Worm (Caenorhabditis elegans) whole organism, L4/young adult: Measurements from ENCODE around the gene F53F1.4.

ENCODE experiments used
- W03F9.2 ChIP-seq: fragments of 150-350 bp; optimal IDR thresholded peaks from 2 replicates; lab custom pipeline; 2014; ENCODE audit warnings: missing biosample characterization, missing genetic modification characterization
- dao-5 ChIP-seq: sonication (generic microtip); optimal IDR thresholded peaks from 2 replicates; lab custom pipeline; 2016; ENCODE audit warnings: missing genotype, missing genetic modification characterization, moderate library complexity, missing compliant biosample characterization
- him-1 ChIP-seq: sonication (generic microtip); optimal IDR thresholded peaks from 2 replicates; lab custom pipeline; 2016; ENCODE audit warnings: missing genotype, missing genetic modification reagents, missing genetic modification characterization, missing compliant biosample characterization

Gene F53F1.4

ce11 chrV:13387472-13387871 lies 23.4 kb upstream of the F53F1.4 start:
- no peak for TF ChIP-seq W03F9.2 (tag; lab: Kevin White, UChicago)
- no peak for TF ChIP-seq dao-5
- no peak for TF ChIP-seq him-1

ce11 chrV:13388961-13389360 lies 21.9 kb upstream of the F53F1.4 start:
- TF ChIP-seq him-1 (no peak), W03F9.2 (tag; lab: Kevin White, UChicago) (no peak), dao-5 (no peak)

ce11 chrV:13389454-13389853 lies 21.4 kb upstream of the F53F1.4 start:
- no peak for TF ChIP-seq dao-5
- TF ChIP-seq W03F9.2 (tag; lab: Kevin White, UChicago) = no peak
- TF ChIP-seq him-1 = no peak

ce11 chrV:13390936-13391335 lies 19.9 kb upstream of the F53F1.4 start:
- TF ChIP-seq W03F9.2 (tag; lab: Kevin White, UChicago) (no peak), him-1 (no peak), dao-5 (no peak)

- TF ChIP-seq him-1 (peak; percentile 8), dao-5 (no peak)
Measured at ce11 chrV:13391378-13392258, 19.3 kb upstream of the F53F1.4 start, which contains the start of gene somi-1. Gene somi-1 (minus strand): TSS chrV:13391395.

- no peak for TF ChIP-seq him-1
- TF ChIP-seq W03F9.2 (tag; lab: Kevin White, UChicago) = no peak
- no peak for TF ChIP-seq dao-5
Measured at ce11 chrV:13393333-13393803, 17.5 kb upstream of the F53F1.4 start.

- TF ChIP-seq him-1 (no peak), dao-5 (no peak), W03F9.2 (tag; lab: Kevin White, UChicago) (no peak)
Measured at ce11 chrV:13394968-13395367, 15.9 kb upstream of the F53F1.4 start.

- TF ChIP-seq W03F9.2 (tag; lab: Kevin White, UChicago) = no peak
- TF ChIP-seq dao-5 = no peak
- TF ChIP-seq him-1 = peak; percentile 70
Measured at ce11 chrV:13396426-13396825, 14.5 kb upstream of the F53F1.4 start.

- TF ChIP-seq him-1 (no peak), dao-5 (no peak), W03F9.2 (tag; lab: Kevin White, UChicago) (no peak)
Measured at ce11 chrV:13401669-13402068, 9.2 kb upstream of the F53F1.4 start.

ce11 chrV:13402524-13402923 lies 8.4 kb upstream of the F53F1.4 start:
- TF ChIP-seq dao-5 (no peak), W03F9.2 (tag; lab: Kevin White, UChicago) (no peak), him-1 (no peak)

ce11 chrV:13406032-13406431 lies 4.8 kb upstream of the F53F1.4 start, which contains the start of gene cutl-1:
Gene cutl-1 (minus strand): TSS chrV:13406114.
- TF ChIP-seq him-1 = no peak
- TF ChIP-seq W03F9.2 (tag; lab: Kevin White, UChicago) = no peak
- TF ChIP-seq dao-5 = no peak

ce11 chrV:13406511-13406910 lies 4.4 kb upstream of the F53F1.4 start, which contains the start of gene F53F1.2:
Gene F53F1.2 (plus strand): TSS chrV:13406816.
- TF ChIP-seq dao-5 (no peak), him-1 (no peak)

ce11 chrV:13407913-13408312 lies 3.0 kb upstream of the F53F1.4 start, which contains the start of gene F53F1.3:
Gene F53F1.3 (plus strand): TSS chrV:13408242.
- TF ChIP-seq him-1 = no peak
- no peak for TF ChIP-seq dao-5
- no peak for TF ChIP-seq W03F9.2 (tag; lab: Kevin White, UChicago)

ce11 chrV:13408440-13408839 lies 2.4 kb upstream of the F53F1.4 start:
- TF ChIP-seq dao-5 = no peak
- no peak for TF ChIP-seq W03F9.2 (tag; lab: Kevin White, UChicago)
- TF ChIP-seq him-1 = no peak

ce11 chrV:13409089-13409488 lies 1.8 kb upstream of the F53F1.4 start:
- no peak for TF ChIP-seq W03F9.2 (tag; lab: Kevin White, UChicago)
- TF ChIP-seq dao-5 = no peak
